Worm (Caenorhabditis elegans): ENCODE measurements around the gene D2024.1.

ce11 chrIV:7258253-7258652, 10.9 kb downstream of the D2024.1 start, which contains the start of gene C06E4.6:
- TF ChIP-seq him-1 (tag; optimal IDR thresholded peaks at IDR 0.05) (no peak), W03F9.2 (tag; optimal IDR thresholded peaks at IDR 0.05) (no peak), dao-5 (tag; optimal IDR thresholded peaks at IDR 0.05) (no peak)
